Fruit fly (Drosophila melanogaster) whole organism, wandering third instar larva: ENCODE data around the gene CG14304.

Source experiments
- Abd-B ChIP-seq: fragments of >200 bp; optimal IDR thresholded peaks from 2 replicates; lab custom pipeline; 2017; ENCODE audit warnings: missing biosample characterization, missing genetic modification characterization
- CG32264 ChIP-seq: fragments of 200-800 bp; sonication (Bioruptor generic); optimal IDR thresholded peaks from 2 replicates; lab custom pipeline; 2016; ENCODE audit warnings: missing biosample characterization, missing genetic modification characterization
- CG9705 ChIP-seq: fragments of 200-800 bp; sonication (Bioruptor generic); optimal IDR thresholded peaks from 2 replicates; lab custom pipeline; 2018; ENCODE audit warnings: missing biosample characterization, mild to moderate bottlenecking, missing genetic modification characterization
- CrebA ChIP-seq: fragments of 200-800 bp; sonication (Bioruptor generic); optimal IDR thresholded peaks from 2 replicates; lab custom pipeline; 2016; ENCODE audit warnings: missing biosample characterization, mild to moderate bottlenecking, missing genetic modification characterization, borderline replicate concordance
- Dfd ChIP-seq: fragments of >200 bp; optimal IDR thresholded peaks from 2 replicates; lab custom pipeline; 2017; ENCODE audit warnings: missing biosample characterization, missing genetic modification characterization
- Dif ChIP-seq: fragments of 200-275, 200-300 bp; sonication (Bioruptor generic); optimal IDR thresholded peaks from 2 replicates; lab custom pipeline; 2018; ENCODE audit warnings: missing biosample characterization, missing genetic modification characterization; ENCODE audit not compliant: partially characterized antibody
- GATAd ChIP-seq: sonication (Bioruptor generic); optimal IDR thresholded peaks from 2 replicates; lab custom pipeline; 2016; ENCODE audit warnings: missing biosample characterization, missing genetic modification characterization
- HLH106 ChIP-seq: fragments of 200-800 bp; optimal IDR thresholded peaks from 3 replicates; lab custom pipeline; 2019; ENCODE audit warnings: missing biosample characterization, mild to moderate bottlenecking, missing genetic modification characterization, moderate library complexity
- Hnf4 ChIP-seq: fragments of 200-800 bp; sonication (Bioruptor generic); optimal IDR thresholded peaks from 2 replicates; lab custom pipeline; 2016; ENCODE audit warnings: missing biosample characterization, mild to moderate bottlenecking, missing genetic modification characterization
- Hr78 ChIP-seq: fragments of >200 bp; optimal IDR thresholded peaks from 2 replicates; lab custom pipeline; 2017; ENCODE audit warnings: missing biosample characterization, missing genetic modification characterization
- Hr83 ChIP-seq: fragments of 200-300 bp; sonication (Bioruptor generic); optimal IDR thresholded peaks from 2 replicates; lab custom pipeline; 2016; ENCODE audit warnings: missing biosample characterization, mild to moderate bottlenecking, missing genetic modification characterization, moderate library complexity; ENCODE audit not compliant: poor library complexity, severe bottlenecking
- Jra ChIP-seq: sonication (Bioruptor generic); optimal IDR thresholded peaks from 2 replicates; lab custom pipeline; 2016; ENCODE audit warnings: missing biosample characterization, missing genetic modification characterization
- Mio ChIP-seq: sonication (Bioruptor generic); optimal IDR thresholded peaks from 2 replicates; lab custom pipeline; 2016; ENCODE audit warnings: missing biosample characterization, missing genetic modification characterization
- Myc ChIP-seq: fragments of >200 bp; optimal IDR thresholded peaks from 2 replicates; lab custom pipeline; 2017
- N ChIP-seq: fragments of >200 bp; optimal IDR thresholded peaks from 2 replicates; lab custom pipeline; 2018; ENCODE audit warnings: missing biosample characterization, missing external identifiers, missing genetic modification characterization
- OdsH ChIP-seq: fragments of 200-800 bp; sonication (Bioruptor generic); optimal IDR thresholded peaks from 2 replicates; lab custom pipeline; 2016; ENCODE audit warnings: missing biosample characterization, mild to moderate bottlenecking, missing genetic modification characterization
- Rel ChIP-seq, 2 experiments: fragments of 200-800 bp; sonication (Bioruptor generic) in 1 of 2; optimal IDR thresholded peaks; 2 replicates in 1 of 2; 3 replicates in 1 of 2; lab custom pipeline; 2016 to 2019; ENCODE audit warnings: mild to moderate bottlenecking in 2 of 2, missing biosample characterization in 2 of 2, missing genetic modification characterization in 2 of 2, moderate library complexity in 1 of 2
- Vsx2 ChIP-seq: fragments of 200-300, 225-300 bp; sonication (Bioruptor generic); optimal IDR thresholded peaks from 2 replicates; lab custom pipeline; 2018; ENCODE audit warnings: missing biosample characterization, missing genetic modification characterization; ENCODE audit not compliant: partially characterized antibody
- br ChIP-seq: fragments of 200-800 bp; sonication (Bioruptor generic); optimal IDR thresholded peaks from 2 replicates; lab custom pipeline; 2016; ENCODE audit warnings: missing biosample characterization, missing genetic modification characterization
- brk ChIP-seq: fragments of 200-800 bp; sonication (Bioruptor generic); optimal IDR thresholded peaks from 2 replicates; lab custom pipeline; 2016; ENCODE audit warnings: missing biosample characterization, mild to moderate bottlenecking, missing genetic modification characterization
- dl ChIP-seq, 2 experiments: fragments of 175-275, 200-275 bp in 1 of 2; fragments of 200-275 bp in 1 of 2; sonication (Bioruptor generic); optimal IDR thresholded peaks; lab custom pipeline; 2018; ENCODE audit warnings: mild to moderate bottlenecking in 2 of 2, missing biosample characterization in 2 of 2, missing genetic modification characterization in 2 of 2, moderate library complexity in 2 of 2; ENCODE audit not compliant: partially characterized antibody in 2 of 2, insufficient read depth in 1 of 2
- dsf ChIP-seq: sonication (Bioruptor generic); optimal IDR thresholded peaks from 2 replicates; lab custom pipeline; 2016; ENCODE audit warnings: missing biosample characterization, missing genetic modification characterization, borderline replicate concordance
- ey ChIP-seq: fragments of 200-800 bp; sonication (Bioruptor generic); optimal IDR thresholded peaks from 2 replicates; lab custom pipeline; 2016; ENCODE audit warnings: missing biosample characterization, missing genetic modification characterization
- foxo ChIP-seq, 2 experiments: fragments of 200-800 bp; sonication (Bioruptor generic); optimal IDR thresholded peaks; 2 replicates in 1 of 2; 3 replicates in 1 of 2; lab custom pipeline; 2016 to 2017; ENCODE audit warnings: missing biosample characterization in 2 of 2, missing genetic modification characterization in 2 of 2
- fru ChIP-seq: fragments of 200-800 bp; sonication (Bioruptor generic); optimal IDR thresholded peaks from 3 replicates; lab custom pipeline; 2016; ENCODE audit warnings: missing biosample characterization, mild to moderate bottlenecking, missing genetic modification characterization
- h ChIP-seq: fragments of 200-800 bp; sonication (Bioruptor generic); optimal IDR thresholded peaks from 3 replicates; lab custom pipeline; 2016; ENCODE audit warnings: missing biosample characterization, mild to moderate bottlenecking, missing genetic modification characterization
- lola ChIP-seq: fragments of >200 bp; optimal IDR thresholded peaks from 2 replicates; lab custom pipeline; 2017; ENCODE audit warnings: missing biosample characterization, missing genetic modification characterization
- pan ChIP-seq: fragments of >200 bp; optimal IDR thresholded peaks from 2 replicates; lab custom pipeline; 2017
- psq ChIP-seq: fragments of 200-800 bp; sonication (Bioruptor generic); optimal IDR thresholded peaks from 3 replicates; lab custom pipeline; 2017; ENCODE audit warnings: missing biosample characterization, mild to moderate bottlenecking, missing genetic modification characterization, moderate library complexity
- rgr ChIP-seq: fragments of 200-800 bp; sonication (Bioruptor generic); optimal IDR thresholded peaks from 3 replicates; lab custom pipeline; 2016; ENCODE audit warnings: missing biosample characterization, mild to moderate bottlenecking, missing genetic modification characterization
- sage ChIP-seq: fragments of 200-800 bp; sonication (Bioruptor generic); optimal IDR thresholded peaks from 2 replicates; lab custom pipeline; 2016; ENCODE audit warnings: missing biosample characterization, mild to moderate bottlenecking, missing genetic modification characterization
- tai ChIP-seq: sonication (Bioruptor generic); optimal IDR thresholded peaks from 2 replicates; lab custom pipeline; 2016; ENCODE audit warnings: missing biosample characterization, missing genetic modification characterization
- usp ChIP-seq: fragments of >200 bp; optimal IDR thresholded peaks from 2 replicates; lab custom pipeline; 2017; ENCODE audit warnings: missing biosample characterization, missing genetic modification characterization
- woc ChIP-seq: sonication (Bioruptor generic); optimal IDR thresholded peaks from 2 replicates; lab custom pipeline; 2016; ENCODE audit warnings: missing biosample characterization, mild to moderate bottlenecking, missing genetic modification characterization

CG14304 gene

dm6 chr3R:18598391-18598790 lies 22.7 kb downstream of the CG14304 start, which contains the start of gene Tssk:
Gene Tssk (plus strand): TSS chr3R:18598691.
- no peak for TF ChIP-seq Vsx2 (GFP tag; lab: Kevin White, UChicago)
- TF ChIP-seq, all 38 proteins: peak for 0

- TF ChIP-seq br (GFP tag; lab: Kevin White, UChicago) (no peak), ey (GFP tag; lab: Kevin White, UChicago) (no peak), fru (GFP tag; lab: Kevin White, UChicago) (no peak), h (no peak), Mio (no peak), Rel (GFP tag; optimal IDR thresholded peaks at IDR 0.05; lab: Kevin White, UChicago) (no peak), Rel (tag; optimal IDR thresholded peaks at IDR 0.05; lab: Kevin White, UChicago) (no peak), foxo (GFP tag; optimal IDR thresholded peaks at IDR 0.05; lab: Kevin White, UChicago) (no peak), dl (GFP tag; optimal IDR thresholded peaks at IDR 0.05; lab: Kevin White, UChicago; ENCODE audit: insufficient read depth in 1 of 2, partially characterized antibody in 2 of 2) (no peak), usp (GFP tag; lab: Kevin White, UChicago) (no peak), psq (GFP tag; lab: Kevin White, UChicago) (no peak), Dfd (GFP tag; lab: Kevin White, UChicago) (no peak), CG9705 (GFP tag; lab: Kevin White, UChicago) (no peak), CG32264 (no peak), pan (no peak), woc (GFP tag; lab: Kevin White, UChicago) (no peak), Hnf4 (GFP tag; lab: Kevin White, UChicago) (no peak)
- TF ChIP-seq, all 38 proteins: peak for 0
Observed at dm6 chr3R:18590754-18591153, 30.4 kb downstream of the CG14304 start, which contains the start of gene qin. Gene qin (plus strand): TSS chr3R:18591027.

dm6 chr3R:18585259-18585858 lies 35.8 kb downstream of the CG14304 start:
- TF ChIP-seq br (GFP tag; lab: Kevin White, UChicago) (peak; percentile 1), sage (GFP tag; lab: Kevin White, UChicago) (peak; percentile 19), GATAd (GFP tag; lab: Kevin White, UChicago) (no peak), brk (GFP tag; lab: Kevin White, UChicago) (peak; percentile 20), rgr (GFP tag; lab: Kevin White, UChicago) (peak; percentile 19), OdsH (GFP tag; lab: Kevin White, UChicago) (peak; percentile 32), Hnf4 (GFP tag; lab: Kevin White, UChicago) (peak; percentile 22), h (no peak), Dfd (GFP tag; lab: Kevin White, UChicago) (no peak), dl (GFP tag; optimal IDR thresholded peaks at IDR 0.05; lab: Kevin White, UChicago; ENCODE audit: insufficient read depth in 1 of 2, partially characterized antibody in 2 of 2) (peak; percentile 5 to 47), lola (no peak), Hr83 (GFP tag; lab: Kevin White, UChicago) (peak; percentile 62), Dif (GFP tag; lab: Kevin White, UChicago) (peak; percentile 65), Vsx2 (GFP tag; lab: Kevin White, UChicago) (peak; percentile 23), fru (GFP tag; lab: Kevin White, UChicago) (no peak), Jra (peak; percentile 12), foxo (GFP tag; optimal IDR thresholded peaks at IDR 0.05; lab: Kevin White, UChicago) (peak in 1 of 2 experiments; percentile 47), ey (GFP tag; lab: Kevin White, UChicago) (peak; percentile 38)
- TF ChIP-seq, all 38 proteins: peak for 13

- TF ChIP-seq ey (GFP tag; lab: Kevin White, UChicago) (no peak), psq (GFP tag; lab: Kevin White, UChicago) (no peak), HLH106 (tag; lab: Kevin White, UChicago) (no peak), Hr83 (GFP tag; lab: Kevin White, UChicago) (no peak), foxo (GFP tag; optimal IDR thresholded peaks at IDR 0.05; lab: Kevin White, UChicago) (no peak)
Observed at dm6 chr3R:18584546-18584935, 36.6 kb downstream of the CG14304 start.

dm6 chr3R:18583881-18584545 lies 37.1 kb downstream of the CG14304 start:
- TF ChIP-seq pan, result no peak
- no peak for TF ChIP-seq Mio
- peak; percentile 49 for TF ChIP-seq CG9705 (GFP tag; lab: Kevin White, UChicago)
- TF ChIP-seq Rel (GFP tag; optimal IDR thresholded peaks at IDR 0.05; lab: Kevin White, UChicago), result peak; percentile 46
- peak; percentile 23 for TF ChIP-seq Rel (tag; optimal IDR thresholded peaks at IDR 0.05; lab: Kevin White, UChicago)
- TF ChIP-seq br (GFP tag; lab: Kevin White, UChicago), result peak; percentile 84
- TF ChIP-seq Hr78 (GFP tag; lab: Kevin White, UChicago), result no peak
- peak; percentile 85 for TF ChIP-seq rgr (GFP tag; lab: Kevin White, UChicago)
- no peak for TF ChIP-seq GATAd (GFP tag; lab: Kevin White, UChicago)
- no peak for TF ChIP-seq brk (GFP tag; lab: Kevin White, UChicago)
- TF ChIP-seq ey (GFP tag; lab: Kevin White, UChicago), result peak; percentile 86
- TF ChIP-seq Vsx2 (GFP tag; lab: Kevin White, UChicago), result no peak
- peak; percentile 92 for TF ChIP-seq Hr83 (GFP tag; lab: Kevin White, UChicago)
- TF ChIP-seq CG32264, result peak; percentile 47
- TF ChIP-seq N (GFP tag; lab: Kevin White, UChicago), result no peak
- TF ChIP-seq foxo (GFP tag; optimal IDR thresholded peaks at IDR 0.05; lab: Kevin White, UChicago), result peak; percentile 45 to 84
- no peak for TF ChIP-seq Abd-B
- no peak for TF ChIP-seq dl (GFP tag; optimal IDR thresholded peaks at IDR 0.05; lab: Kevin White, UChicago; ENCODE audit: insufficient read depth in 1 of 2, partially characterized antibody in 2 of 2)
- TF ChIP-seq tai (GFP tag; lab: Kevin White, UChicago), result peak; percentile 73
- TF ChIP-seq dsf (GFP tag; lab: Kevin White, UChicago), result peak; percentile 32
- no peak for TF ChIP-seq usp (GFP tag; lab: Kevin White, UChicago)
- TF ChIP-seq CrebA (GFP tag; lab: Kevin White, UChicago), result no peak
- TF ChIP-seq Myc (lab: Kevin White, UChicago), result no peak
- TF ChIP-seq HLH106 (tag; lab: Kevin White, UChicago), result peak; percentile 80
- peak; percentile 12 for TF ChIP-seq sage (GFP tag; lab: Kevin White, UChicago)
